Fruit fly (Drosophila melanogaster) whole organism: ENCODE results near the gene CG13247.

ENCODE experiments used
- CG8478 ChIP-seq: fragments of >200 bp; optimal IDR thresholded peaks from 2 replicates; lab custom pipeline; 2018; ENCODE audit warnings: inconsistent platforms
- Dll ChIP-seq: fragments of >200 bp; optimal IDR thresholded peaks from 2 replicates; lab custom pipeline; 2017
- EcR ChIP-seq, 2 experiments: fragments of >200 bp; optimal IDR thresholded peaks; 2 replicates each; lab custom pipeline; 2017; ENCODE audit warnings: missing biosample characterization in 2 of 2, missing genetic modification characterization in 2 of 2, missing genetic modification reagents in 2 of 2
- psq ChIP-seq: fragments of >200 bp; optimal IDR thresholded peaks from 2 replicates; lab custom pipeline; 2017
- usp ChIP-seq: fragments of >200 bp; optimal IDR thresholded peaks from 2 replicates; lab custom pipeline; 2017; ENCODE audit warnings: missing biosample characterization, missing genetic modification characterization, mixed read lengths

DNA sequence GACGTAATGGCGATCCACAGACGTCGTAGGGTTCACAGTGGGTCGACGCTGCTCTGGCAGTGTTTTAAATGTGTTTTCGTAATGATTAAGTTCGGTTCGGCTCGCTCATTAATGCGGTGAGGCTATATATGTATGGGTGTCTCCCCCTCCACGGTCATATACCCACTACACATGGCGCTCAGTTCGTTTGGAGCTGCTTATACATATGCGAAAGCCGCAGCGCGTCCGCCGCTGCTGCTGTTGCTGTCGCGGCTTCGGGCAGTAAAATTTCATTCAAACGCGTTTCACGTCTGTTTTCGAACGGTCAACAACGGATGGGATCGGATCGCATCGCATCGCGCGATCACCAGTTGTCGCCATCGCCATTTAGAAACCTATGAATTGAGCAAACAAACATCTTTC is 15.9 kb downstream of the CG13247 start:
- no peak for TF ChIP-seq CG8478
- TF ChIP-seq EcR (GFP tag; optimal IDR thresholded peaks at IDR 0.05; lab: Kevin White, UChicago): no peak
- no peak for TF ChIP-seq psq (lab: Kevin White, UChicago)
- no peak for TF ChIP-seq Dll (lab: Kevin White, UChicago)
- TF ChIP-seq usp (GFP tag; lab: Kevin White, UChicago): no peak
